Worm (Caenorhabditis elegans) whole organism, young adult: ENCODE results near the gene Y39G8B.7.

Source experiments
- Y56A3A.18 ChIP-seq: fragments of 200-800 bp; sonication (Bioruptor generic); IDR thresholded peaks from 2 replicates; pipeline ENCODE4 v1.3.6; 2022; ENCODE audit warnings: missing genetic modification reagents, missing genetic modification characterization, missing compliant biosample characterization
- Y67H2A.10 ChIP-seq: fragments of 200-800 bp; sonication (Bioruptor generic); conservative IDR thresholded peaks from 2 replicates; pipeline ENCODE4 v1.3.6; 2022; ENCODE audit warnings: missing genetic modification reagents, missing genetic modification characterization, missing compliant biosample characterization
- aptf-3 ChIP-seq: fragments of 200-800 bp; sonication (Bioruptor generic); IDR thresholded peaks from 2 replicates; pipeline ENCODE4 v1.3.6; 2022; ENCODE audit warnings: missing genetic modification characterization, missing compliant biosample characterization
- bed-2 ChIP-seq: fragments of 200-800 bp; sonication (Bioruptor generic); IDR thresholded peaks from 2 replicates; pipeline ENCODE4 v1.3.6; 2022; ENCODE audit warnings: missing genetic modification reagents, missing genetic modification characterization, missing compliant biosample characterization
- cebp-2 ChIP-seq: fragments of 200-800 bp; sonication (Bioruptor generic); IDR thresholded peaks from 2 replicates; pipeline ENCODE4 v1.3.6; 2022; ENCODE audit warnings: missing genetic modification characterization, missing compliant biosample characterization
- dpff-1 ChIP-seq: sonication (generic microtip); optimal IDR thresholded peaks from 2 replicates; lab custom pipeline; 2017; ENCODE audit warnings: mild to moderate bottlenecking, missing genetic modification characterization, missing compliant biosample characterization
- egl-18 ChIP-seq: fragments of 200-800 bp; sonication (Bioruptor generic); IDR thresholded peaks from 2 replicates; pipeline ENCODE4 v1.3.6; 2022; ENCODE audit warnings: missing genetic modification reagents, missing genetic modification characterization, missing compliant biosample characterization
- him-1 ChIP-seq: sonication (generic microtip); optimal IDR thresholded peaks from 2 replicates; lab custom pipeline; 2016; ENCODE audit warnings: missing genotype, missing genetic modification reagents, missing genetic modification characterization, missing compliant biosample characterization
- lin-35 ChIP-seq, 3 experiments: fragments of 150-350 bp in 2 of 3; sonication (generic microtip) in 1 of 3; optimal IDR thresholded peaks; 2 replicates each; lab custom pipeline; 2014 to 2018; ENCODE audit warnings: missing biosample characterization in 3 of 3, missing genetic modification characterization in 3 of 3, missing genetic modification reagents in 3 of 3
- lir-1 ChIP-seq: fragments of 200-800 bp; sonication (Bioruptor generic); conservative IDR thresholded peaks from 2 replicates; pipeline ENCODE4 v1.3.6; 2022; ENCODE audit warnings: missing genetic modification reagents, missing genetic modification characterization, missing compliant biosample characterization
- nhr-27 ChIP-seq: fragments of 200-800 bp; sonication (Bioruptor generic); optimal IDR thresholded peaks from 2 replicates; lab custom pipeline; 2018; ENCODE audit warnings: mild to moderate bottlenecking, missing genetic modification characterization, moderate library complexity, missing compliant biosample characterization
- rec-8 ChIP-seq, 2 experiments: sonication (generic microtip); optimal IDR thresholded peaks; 2 replicates each; lab custom pipeline; 2016; ENCODE audit warnings: mild to moderate bottlenecking in 2 of 2, missing genetic modification characterization in 2 of 2, missing genetic modification reagents in 2 of 2, missing genotype in 2 of 2, missing biosample characterization in 1 of 2, missing compliant biosample characterization in 1 of 2, moderate library complexity in 1 of 2
- zim-3 ChIP-seq: sonication (generic microtip); optimal IDR thresholded peaks from 2 replicates; lab custom pipeline; 2017; ENCODE audit warnings: mild to moderate bottlenecking, missing genetic modification characterization, moderate library complexity, missing compliant biosample characterization

DNA sequence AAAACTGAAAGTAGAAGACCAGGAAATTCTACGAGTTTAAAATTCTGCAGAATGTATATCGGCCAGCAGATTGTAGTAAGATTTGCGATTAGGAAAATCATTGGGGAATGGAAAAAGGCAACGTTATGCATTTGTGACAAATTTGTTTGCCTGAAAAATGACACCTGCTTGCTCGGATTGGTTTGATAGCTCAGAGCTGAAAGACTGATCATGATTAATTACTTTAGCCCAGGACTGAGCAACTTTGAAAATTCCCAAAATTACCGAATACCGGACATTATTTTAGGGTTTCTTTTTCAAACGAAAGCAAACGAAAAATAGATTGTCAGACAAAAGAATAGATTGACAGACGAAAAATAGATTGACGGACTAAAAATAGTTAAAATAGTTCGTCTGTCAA is 10.3 kb downstream of the Y39G8B.7 start, which contains the start of gene sre-47:
- TF ChIP-seq bed-2 (GFP tag; lab: Robert Waterston, UW) = no peak
- TF ChIP-seq cebp-2 (GFP tag; lab: Robert Waterston, UW) = no peak
- TF ChIP-seq Y56A3A.18 (GFP tag; lab: Robert Waterston, UW) = no peak
- no peak for TF ChIP-seq egl-18 (GFP tag; lab: Robert Waterston, UW)
- TF ChIP-seq nhr-27 = no peak
- TF ChIP-seq rec-8 (tag; optimal IDR thresholded peaks at IDR 0.05; lab: Kevin White, UChicago) = no peak
- TF ChIP-seq zim-3 = no peak
- TF ChIP-seq lin-35 (GFP tag; optimal IDR thresholded peaks at IDR 0.05; lab: Kevin White, UChicago) = no peak
- no peak for TF ChIP-seq Y67H2A.10 (GFP tag; lab: Robert Waterston, UW)
- TF ChIP-seq lir-1 (GFP tag; lab: Robert Waterston, UW) = no peak
- TF ChIP-seq aptf-3 (GFP tag; lab: Robert Waterston, UW) = no peak
- no peak for TF ChIP-seq him-1 (tag; lab: Kevin White, UChicago)
- no peak for TF ChIP-seq dpff-1 (tag; lab: Kevin White, UChicago)
